Worm (Caenorhabditis elegans) whole organism, mixed stage, embryonic: ENCODE results near the gene sfxn-1.1.

Experiments used
- M03D4.4 ChIP-seq: sonication (generic microtip); optimal IDR thresholded peaks from 2 replicates; lab custom pipeline; 2017; ENCODE audit warnings: mild to moderate bottlenecking, missing genetic modification characterization, missing compliant biosample characterization
- bed-3 ChIP-seq: fragments of 200-800 bp; sonication (Bioruptor generic); optimal IDR thresholded peaks from 3 replicates; lab custom pipeline; 2018; ENCODE audit warnings: mild to moderate bottlenecking, missing genetic modification characterization, moderate library complexity, missing compliant biosample characterization
- blmp-1 ChIP-seq: fragments of 150-350 bp; optimal IDR thresholded peaks from 2 replicates; lab custom pipeline; 2014; ENCODE audit warnings: missing biosample characterization, missing genetic modification characterization
- ceh-39 ChIP-seq: fragments of 150-350 bp; optimal IDR thresholded peaks from 2 replicates; lab custom pipeline; 2014; ENCODE audit warnings: missing biosample characterization, missing genetic modification characterization
- ceh-43 ChIP-seq: fragments of 200-800 bp; sonication (Bioruptor generic); optimal IDR thresholded peaks from 2 replicates; lab custom pipeline; 2018; ENCODE audit warnings: mild to moderate bottlenecking, missing genetic modification characterization, moderate library complexity, missing compliant biosample characterization
- ceh-83 ChIP-seq: fragments of 200-800 bp; sonication (Bioruptor generic); optimal IDR thresholded peaks from 2 replicates; lab custom pipeline; 2018; ENCODE audit warnings: mild to moderate bottlenecking, missing genetic modification characterization, missing compliant biosample characterization
- ces-1 ChIP-seq: fragments of 150-350 bp; optimal IDR thresholded peaks from 2 replicates; lab custom pipeline; 2014; ENCODE audit warnings: missing biosample characterization, missing genetic modification reagents, missing genetic modification characterization
- cnd-1 ChIP-seq: fragments of 200-800 bp; sonication (Bioruptor generic); optimal IDR thresholded peaks from 2 replicates; lab custom pipeline; 2018; ENCODE audit warnings: mild to moderate bottlenecking, missing genetic modification characterization, missing compliant biosample characterization
- drap-1 ChIP-seq: fragments of 200-800 bp; sonication (Bioruptor generic); optimal IDR thresholded peaks from 3 replicates; lab custom pipeline; 2018; ENCODE audit warnings: mild to moderate bottlenecking, missing genetic modification characterization, missing compliant biosample characterization
- elt-1 ChIP-seq: sonication (generic microtip); optimal IDR thresholded peaks from 2 replicates; lab custom pipeline; 2017; ENCODE audit warnings: missing genetic modification characterization, mild to moderate bottlenecking, missing compliant biosample characterization, antibody characterized with exemption, moderate library complexity, borderline replicate concordance; ENCODE audit not compliant: insufficient read depth
- elt-3 ChIP-seq: fragments of 150-350 bp; optimal IDR thresholded peaks from 2 replicates; lab custom pipeline; 2014; ENCODE audit warnings: missing biosample characterization, missing genetic modification characterization
- flh-1 ChIP-seq: fragments of 200-800 bp; sonication (Bioruptor generic); optimal IDR thresholded peaks from 2 replicates; lab custom pipeline; 2018; ENCODE audit warnings: mild to moderate bottlenecking, missing genetic modification characterization, moderate library complexity, missing compliant biosample characterization
- ham-2 ChIP-seq: fragments of 200-800 bp; sonication (Bioruptor generic); optimal IDR thresholded peaks from 2 replicates; lab custom pipeline; 2018; ENCODE audit warnings: mild to moderate bottlenecking, missing genetic modification characterization, missing compliant biosample characterization
- hlh-1 ChIP-seq: fragments of 150-350 bp; optimal IDR thresholded peaks from 2 replicates; lab custom pipeline; 2014; ENCODE audit warnings: missing biosample characterization, missing genetic modification reagents, missing genetic modification characterization
- lin-13 ChIP-seq: fragments of 150-350 bp; optimal IDR thresholded peaks from 2 replicates; lab custom pipeline; 2014; ENCODE audit warnings: missing biosample characterization, missing genetic modification characterization
- lin-32 ChIP-seq: fragments of 200-800 bp; sonication (Bioruptor generic); optimal IDR thresholded peaks from 2 replicates; lab custom pipeline; 2018; ENCODE audit warnings: mild to moderate bottlenecking, missing genetic modification characterization, missing compliant biosample characterization
- lsy-2 ChIP-seq: fragments of 150-350 bp; optimal IDR thresholded peaks from 2 replicates; lab custom pipeline; 2014; ENCODE audit warnings: missing biosample characterization, missing genetic modification characterization
- mab-5 ChIP-seq: fragments of 150-350 bp; optimal IDR thresholded peaks from 2 replicates; lab custom pipeline; 2014; ENCODE audit warnings: missing biosample characterization, missing genetic modification characterization
- mep-1 ChIP-seq: fragments of 150-350 bp; optimal IDR thresholded peaks from 2 replicates; lab custom pipeline; 2017; ENCODE audit warnings: missing biosample characterization, missing genetic modification reagents, missing genetic modification characterization, inconsistent platforms
- mls-2 ChIP-seq: sonication (generic microtip); optimal IDR thresholded peaks from 2 replicates; lab custom pipeline; 2016; ENCODE audit warnings: mild to moderate bottlenecking, missing genetic modification characterization, moderate library complexity, missing compliant biosample characterization
- nhr-12 ChIP-seq: fragments of 150-350 bp; optimal IDR thresholded peaks from 2 replicates; lab custom pipeline; 2014; ENCODE audit warnings: missing biosample characterization, missing genetic modification characterization
- nhr-2 ChIP-seq: fragments of 150-350 bp; optimal IDR thresholded peaks from 2 replicates; lab custom pipeline; 2014; ENCODE audit warnings: missing biosample characterization, missing genetic modification characterization
- nhr-237 ChIP-seq: fragments of 150-350 bp; optimal IDR thresholded peaks from 2 replicates; lab custom pipeline; 2014; ENCODE audit warnings: missing biosample characterization, missing genetic modification characterization
- nhr-28 ChIP-seq: fragments of 150-350 bp; optimal IDR thresholded peaks from 2 replicates; lab custom pipeline; 2014; ENCODE audit warnings: missing biosample characterization, missing genetic modification characterization
- nhr-76 ChIP-seq: sonication (generic microtip); optimal IDR thresholded peaks from 2 replicates; lab custom pipeline; 2017; ENCODE audit warnings: missing biosample characterization, missing genetic modification characterization
- pha-4 ChIP-seq: fragments of 150-350 bp; optimal IDR thresholded peaks from 2 replicates; lab custom pipeline; 2018; ENCODE audit warnings: missing biosample characterization, missing genetic modification reagents, missing genetic modification characterization
- sem-2 ChIP-seq: fragments of 200-800 bp; sonication (Bioruptor generic); optimal IDR thresholded peaks from 2 replicates; lab custom pipeline; 2018; ENCODE audit warnings: mild to moderate bottlenecking, missing genetic modification characterization, missing compliant biosample characterization
- snpc-4 ChIP-seq: fragments of 150-350 bp; optimal IDR thresholded peaks from 2 replicates; lab custom pipeline; 2014; ENCODE audit warnings: missing biosample characterization, missing genetic modification characterization
- sptf-1 ChIP-seq: sonication (generic microtip); optimal IDR thresholded peaks from 2 replicates; lab custom pipeline; 2017; ENCODE audit warnings: mild to moderate bottlenecking, missing genetic modification characterization, moderate library complexity, missing compliant biosample characterization
- tbx-8 ChIP-seq: fragments of 200-800 bp; sonication (Bioruptor generic); optimal IDR thresholded peaks from 2 replicates; lab custom pipeline; 2018; ENCODE audit warnings: mild to moderate bottlenecking, missing genetic modification characterization, moderate library complexity, missing compliant biosample characterization
- unc-120 ChIP-seq: sonication (generic microtip); optimal IDR thresholded peaks from 2 replicates; lab custom pipeline; 2017; ENCODE audit warnings: missing genetic modification characterization, missing compliant biosample characterization; ENCODE audit not compliant: poor library complexity, severe bottlenecking
- unc-39 ChIP-seq: fragments of 150-350 bp; optimal IDR thresholded peaks from 2 replicates; lab custom pipeline; 2014; ENCODE audit warnings: missing biosample characterization, missing genetic modification characterization
- unc-62 ChIP-seq: fragments of 150-350 bp; optimal IDR thresholded peaks from 2 replicates; lab custom pipeline; 2014; ENCODE audit warnings: missing biosample characterization, missing genetic modification reagents, missing genetic modification characterization
- zip-8 ChIP-seq: fragments of 150-350 bp; optimal IDR thresholded peaks from 2 replicates; lab custom pipeline; 2014; ENCODE audit warnings: missing biosample characterization, missing genetic modification characterization
- ztf-11 ChIP-seq: fragments of 150-350 bp; optimal IDR thresholded peaks from 2 replicates; lab custom pipeline; 2014; ENCODE audit warnings: missing biosample characterization, missing genetic modification characterization

The sfxn-1.1 gene

DNA sequence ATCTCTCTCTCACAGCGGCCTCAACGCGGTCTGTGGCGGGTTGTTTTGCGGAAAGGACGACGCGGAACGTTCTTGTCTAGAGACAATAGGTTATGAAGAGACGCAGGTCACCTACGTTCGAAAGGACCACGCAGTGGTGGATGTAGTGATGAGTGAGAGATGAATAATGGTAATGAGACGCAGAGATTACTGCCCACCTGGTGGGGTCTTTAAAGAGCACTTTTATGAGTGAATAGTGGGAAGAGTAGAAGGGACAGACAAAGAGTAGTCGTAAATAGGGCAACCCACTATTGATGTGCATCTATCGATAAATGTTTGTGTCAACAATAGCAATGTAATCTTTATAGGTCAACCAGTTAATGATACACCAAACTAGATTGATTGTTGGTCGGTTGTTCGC lies 27.6 kb downstream of the sfxn-1.1 start:
- TF ChIP-seq mab-5 (tag; lab: Kevin White, UChicago) (no peak), nhr-12 (tag; lab: Kevin White, UChicago) (no peak), nhr-2 (tag; lab: Kevin White, UChicago) (no peak), unc-39 (no peak), M03D4.4 (tag; lab: Kevin White, UChicago) (no peak), hlh-1 (tag; lab: Kevin White, UChicago) (peak; percentile 35), drap-1 (GFP tag; lab: Kevin White, UChicago) (no peak), nhr-76 (no peak), elt-1 (tag; lab: Kevin White, UChicago) (no peak), ceh-43 (GFP tag; lab: Kevin White, UChicago) (peak; percentile 24), lin-32 (GFP tag; lab: Kevin White, UChicago) (no peak), mep-1 (tag; lab: Kevin White, UChicago) (peak; percentile 6), blmp-1 (no peak), ces-1 (GFP tag; lab: Kevin White, UChicago) (no peak), unc-62 (peak; percentile 53), zip-8 (no peak), cnd-1 (tag; lab: Kevin White, UChicago) (peak; percentile 67), elt-3 (tag; lab: Kevin White, UChicago) (no peak), lsy-2 (tag; lab: Kevin White, UChicago) (peak; percentile 9), nhr-237 (tag; lab: Kevin White, UChicago) (no peak), ceh-39 (tag; lab: Kevin White, UChicago) (peak; percentile 51), ztf-11 (no peak), ceh-83 (GFP tag; lab: Kevin White, UChicago) (no peak), ham-2 (GFP tag; lab: Kevin White, UChicago) (no peak), sem-2 (GFP tag; lab: Kevin White, UChicago) (no peak), sptf-1 (tag; lab: Kevin White, UChicago) (no peak), lin-13 (tag; lab: Kevin White, UChicago) (no peak), snpc-4 (tag; lab: Kevin White, UChicago) (no peak), unc-120 (peak; percentile 29), flh-1 (no peak), tbx-8 (GFP tag; lab: Kevin White, UChicago) (no peak), mls-2 (tag; lab: Kevin White, UChicago) (peak; percentile 64), nhr-28 (no peak), bed-3 (GFP tag; lab: Kevin White, UChicago) (no peak), pha-4 (no peak)

DNA sequence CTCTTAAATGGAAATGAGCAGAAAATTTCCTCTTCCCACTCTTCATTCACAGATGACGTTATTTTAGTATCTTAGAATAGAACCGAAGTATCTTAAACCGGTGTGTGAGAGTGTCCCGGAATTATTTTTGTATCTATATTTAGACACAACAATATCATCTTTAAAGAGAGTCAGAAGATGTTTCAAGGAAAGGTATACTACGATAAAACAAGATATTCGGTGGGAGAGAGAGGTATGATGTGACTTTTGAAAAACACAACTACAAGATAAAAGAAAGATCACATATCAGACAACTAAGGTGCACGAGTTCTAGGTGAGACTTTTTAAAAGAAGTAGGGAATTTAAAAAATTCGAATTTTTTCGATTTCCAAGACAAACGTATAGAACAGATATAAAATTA lies 28.1 kb downstream of the sfxn-1.1 start:
- no peak for TF ChIP-seq lin-32 (GFP tag; lab: Kevin White, UChicago)

DNA sequence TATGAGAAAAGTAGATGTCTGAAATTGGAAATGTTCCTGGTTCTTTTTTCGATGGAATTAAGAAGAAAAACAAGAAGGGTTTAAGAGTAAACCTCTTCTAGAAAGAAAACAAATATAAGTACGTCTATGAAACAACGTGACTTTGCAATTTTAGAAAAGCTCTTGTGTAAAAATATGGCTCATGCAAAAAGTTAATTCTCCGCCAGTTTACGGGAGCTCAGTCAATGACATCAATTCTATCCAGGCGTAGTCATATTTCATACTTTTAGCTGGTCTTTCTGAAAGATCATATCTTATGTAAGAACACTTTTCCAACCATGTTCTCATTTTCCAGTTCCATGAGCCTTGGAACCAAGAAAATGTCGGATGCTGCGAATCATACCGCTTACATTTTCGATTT lies 28.8 kb downstream of the sfxn-1.1 start:
- TF ChIP-seq elt-3 (tag; lab: Kevin White, UChicago) = no peak
- TF ChIP-seq nhr-2 (tag; lab: Kevin White, UChicago) = no peak
- no peak for TF ChIP-seq ceh-83 (GFP tag; lab: Kevin White, UChicago)
- TF ChIP-seq blmp-1 = no peak
- TF ChIP-seq lin-13 (tag; lab: Kevin White, UChicago) = no peak
- no peak for TF ChIP-seq ces-1 (GFP tag; lab: Kevin White, UChicago)
- no peak for TF ChIP-seq mep-1 (tag; lab: Kevin White, UChicago)
- no peak for TF ChIP-seq nhr-28
- no peak for TF ChIP-seq sptf-1 (tag; lab: Kevin White, UChicago)
- no peak for TF ChIP-seq pha-4
- no peak for TF ChIP-seq ceh-43 (GFP tag; lab: Kevin White, UChicago)
- TF ChIP-seq lsy-2 (tag; lab: Kevin White, UChicago) = no peak
- no peak for TF ChIP-seq ham-2 (GFP tag; lab: Kevin White, UChicago)
- no peak for TF ChIP-seq bed-3 (GFP tag; lab: Kevin White, UChicago)
- no peak for TF ChIP-seq flh-1
- TF ChIP-seq tbx-8 (GFP tag; lab: Kevin White, UChicago) = no peak
- TF ChIP-seq drap-1 (GFP tag; lab: Kevin White, UChicago) = no peak
- TF ChIP-seq hlh-1 (tag; lab: Kevin White, UChicago) = no peak
- TF ChIP-seq ceh-39 (tag; lab: Kevin White, UChicago) = no peak
- no peak for TF ChIP-seq elt-1 (tag; lab: Kevin White, UChicago)
